Fruit fly (Drosophila melanogaster) whole organism, wandering third instar larva: ENCODE data around the gene CtBP.

Source experiments
- Abd-B ChIP-seq: fragments of >200 bp; optimal IDR thresholded peaks from 2 replicates; lab custom pipeline; 2017; ENCODE audit warnings: missing biosample characterization, missing genetic modification characterization
- CG32264 ChIP-seq: fragments of 200-800 bp; sonication (Bioruptor generic); optimal IDR thresholded peaks from 2 replicates; lab custom pipeline; 2016; ENCODE audit warnings: missing biosample characterization, missing genetic modification characterization
- CG9705 ChIP-seq: fragments of 200-800 bp; sonication (Bioruptor generic); optimal IDR thresholded peaks from 2 replicates; lab custom pipeline; 2018; ENCODE audit warnings: missing biosample characterization, mild to moderate bottlenecking, missing genetic modification characterization
- CrebA ChIP-seq: fragments of 200-800 bp; sonication (Bioruptor generic); optimal IDR thresholded peaks from 2 replicates; lab custom pipeline; 2016; ENCODE audit warnings: missing biosample characterization, mild to moderate bottlenecking, missing genetic modification characterization, borderline replicate concordance
- Dfd ChIP-seq: fragments of >200 bp; optimal IDR thresholded peaks from 2 replicates; lab custom pipeline; 2017; ENCODE audit warnings: missing biosample characterization, missing genetic modification characterization
- Dif ChIP-seq: fragments of 200-275, 200-300 bp; sonication (Bioruptor generic); optimal IDR thresholded peaks from 2 replicates; lab custom pipeline; 2018; ENCODE audit warnings: missing biosample characterization, missing genetic modification characterization; ENCODE audit not compliant: partially characterized antibody
- GATAd ChIP-seq: sonication (Bioruptor generic); optimal IDR thresholded peaks from 2 replicates; lab custom pipeline; 2016; ENCODE audit warnings: missing biosample characterization, missing genetic modification characterization
- HLH106 ChIP-seq: fragments of 200-800 bp; optimal IDR thresholded peaks from 3 replicates; lab custom pipeline; 2019; ENCODE audit warnings: missing biosample characterization, mild to moderate bottlenecking, missing genetic modification characterization, moderate library complexity
- Hnf4 ChIP-seq: fragments of 200-800 bp; sonication (Bioruptor generic); optimal IDR thresholded peaks from 2 replicates; lab custom pipeline; 2016; ENCODE audit warnings: missing biosample characterization, mild to moderate bottlenecking, missing genetic modification characterization
- Hr78 ChIP-seq: fragments of >200 bp; optimal IDR thresholded peaks from 2 replicates; lab custom pipeline; 2017; ENCODE audit warnings: missing biosample characterization, missing genetic modification characterization
- Hr83 ChIP-seq: fragments of 200-300 bp; sonication (Bioruptor generic); optimal IDR thresholded peaks from 2 replicates; lab custom pipeline; 2016; ENCODE audit warnings: missing biosample characterization, mild to moderate bottlenecking, missing genetic modification characterization, moderate library complexity; ENCODE audit not compliant: poor library complexity, severe bottlenecking
- Jra ChIP-seq: sonication (Bioruptor generic); optimal IDR thresholded peaks from 2 replicates; lab custom pipeline; 2016; ENCODE audit warnings: missing biosample characterization, missing genetic modification characterization
- Mio ChIP-seq: sonication (Bioruptor generic); optimal IDR thresholded peaks from 2 replicates; lab custom pipeline; 2016; ENCODE audit warnings: missing biosample characterization, missing genetic modification characterization
- Myc ChIP-seq: fragments of >200 bp; optimal IDR thresholded peaks from 2 replicates; lab custom pipeline; 2017
- N ChIP-seq: fragments of >200 bp; optimal IDR thresholded peaks from 2 replicates; lab custom pipeline; 2018; ENCODE audit warnings: missing biosample characterization, missing external identifiers, missing genetic modification characterization
- OdsH ChIP-seq: fragments of 200-800 bp; sonication (Bioruptor generic); optimal IDR thresholded peaks from 2 replicates; lab custom pipeline; 2016; ENCODE audit warnings: missing biosample characterization, mild to moderate bottlenecking, missing genetic modification characterization
- Rel ChIP-seq, 2 experiments: fragments of 200-800 bp; sonication (Bioruptor generic) in 1 of 2; optimal IDR thresholded peaks; 2 replicates in 1 of 2; 3 replicates in 1 of 2; lab custom pipeline; 2016 to 2019; ENCODE audit warnings: mild to moderate bottlenecking in 2 of 2, missing biosample characterization in 2 of 2, missing genetic modification characterization in 2 of 2, moderate library complexity in 1 of 2
- Sp1 ChIP-seq: fragments of 200-800 bp; sonication (Bioruptor generic); optimal IDR thresholded peaks from 3 replicates; lab custom pipeline; 2019; ENCODE audit warnings: missing biosample characterization, mild to moderate bottlenecking, missing genetic modification characterization, moderate library complexity
- Vsx2 ChIP-seq: fragments of 200-300, 225-300 bp; sonication (Bioruptor generic); optimal IDR thresholded peaks from 2 replicates; lab custom pipeline; 2018; ENCODE audit warnings: missing biosample characterization, missing genetic modification characterization; ENCODE audit not compliant: partially characterized antibody
- br ChIP-seq: fragments of 200-800 bp; sonication (Bioruptor generic); optimal IDR thresholded peaks from 2 replicates; lab custom pipeline; 2016; ENCODE audit warnings: missing biosample characterization, missing genetic modification characterization
- brk ChIP-seq: fragments of 200-800 bp; sonication (Bioruptor generic); optimal IDR thresholded peaks from 2 replicates; lab custom pipeline; 2016; ENCODE audit warnings: missing biosample characterization, mild to moderate bottlenecking, missing genetic modification characterization
- dl ChIP-seq, 2 experiments: fragments of 175-275, 200-275 bp in 1 of 2; fragments of 200-275 bp in 1 of 2; sonication (Bioruptor generic); optimal IDR thresholded peaks; lab custom pipeline; 2018; ENCODE audit warnings: mild to moderate bottlenecking in 2 of 2, missing biosample characterization in 2 of 2, missing genetic modification characterization in 2 of 2, moderate library complexity in 2 of 2; ENCODE audit not compliant: partially characterized antibody in 2 of 2, insufficient read depth in 1 of 2
- dmrt93B ChIP-seq: fragments of 200-800 bp; sonication (Bioruptor generic); optimal IDR thresholded peaks from 2 replicates; lab custom pipeline; 2018; ENCODE audit warnings: missing biosample characterization, mild to moderate bottlenecking, missing genetic modification characterization
- dsf ChIP-seq: sonication (Bioruptor generic); optimal IDR thresholded peaks from 2 replicates; lab custom pipeline; 2016; ENCODE audit warnings: missing biosample characterization, missing genetic modification characterization, borderline replicate concordance
- ey ChIP-seq: fragments of 200-800 bp; sonication (Bioruptor generic); optimal IDR thresholded peaks from 2 replicates; lab custom pipeline; 2016; ENCODE audit warnings: missing biosample characterization, missing genetic modification characterization
- foxo ChIP-seq, 2 experiments: fragments of 200-800 bp; sonication (Bioruptor generic); optimal IDR thresholded peaks; 2 replicates in 1 of 2; 3 replicates in 1 of 2; lab custom pipeline; 2016 to 2017; ENCODE audit warnings: missing biosample characterization in 2 of 2, missing genetic modification characterization in 2 of 2
- fru ChIP-seq: fragments of 200-800 bp; sonication (Bioruptor generic); optimal IDR thresholded peaks from 3 replicates; lab custom pipeline; 2016; ENCODE audit warnings: missing biosample characterization, mild to moderate bottlenecking, missing genetic modification characterization
- h ChIP-seq: fragments of 200-800 bp; sonication (Bioruptor generic); optimal IDR thresholded peaks from 3 replicates; lab custom pipeline; 2016; ENCODE audit warnings: missing biosample characterization, mild to moderate bottlenecking, missing genetic modification characterization
- jim ChIP-seq: fragments of 175-275, 200-325 bp; sonication (Bioruptor generic); optimal IDR thresholded peaks from 2 replicates; lab custom pipeline; 2016; ENCODE audit warnings: missing biosample characterization, mild to moderate bottlenecking, missing genetic modification characterization
- lola ChIP-seq: fragments of >200 bp; optimal IDR thresholded peaks from 2 replicates; lab custom pipeline; 2017; ENCODE audit warnings: missing biosample characterization, missing genetic modification characterization
- pan ChIP-seq: fragments of >200 bp; optimal IDR thresholded peaks from 2 replicates; lab custom pipeline; 2017
- psq ChIP-seq: fragments of 200-800 bp; sonication (Bioruptor generic); optimal IDR thresholded peaks from 3 replicates; lab custom pipeline; 2017; ENCODE audit warnings: missing biosample characterization, mild to moderate bottlenecking, missing genetic modification characterization, moderate library complexity
- rgr ChIP-seq: fragments of 200-800 bp; sonication (Bioruptor generic); optimal IDR thresholded peaks from 3 replicates; lab custom pipeline; 2016; ENCODE audit warnings: missing biosample characterization, mild to moderate bottlenecking, missing genetic modification characterization
- sage ChIP-seq: fragments of 200-800 bp; sonication (Bioruptor generic); optimal IDR thresholded peaks from 2 replicates; lab custom pipeline; 2016; ENCODE audit warnings: missing biosample characterization, mild to moderate bottlenecking, missing genetic modification characterization
- sv ChIP-seq: fragments of 200-800 bp; sonication (Bioruptor generic); optimal IDR thresholded peaks from 3 replicates; lab custom pipeline; 2016; ENCODE audit warnings: missing biosample characterization, missing genetic modification characterization
- tai ChIP-seq: sonication (Bioruptor generic); optimal IDR thresholded peaks from 2 replicates; lab custom pipeline; 2016; ENCODE audit warnings: missing biosample characterization, missing genetic modification characterization
- usp ChIP-seq: fragments of >200 bp; optimal IDR thresholded peaks from 2 replicates; lab custom pipeline; 2017; ENCODE audit warnings: missing biosample characterization, missing genetic modification characterization
- woc ChIP-seq: sonication (Bioruptor generic); optimal IDR thresholded peaks from 2 replicates; lab custom pipeline; 2016; ENCODE audit warnings: missing biosample characterization, mild to moderate bottlenecking, missing genetic modification characterization

CtBP gene

DNA sequence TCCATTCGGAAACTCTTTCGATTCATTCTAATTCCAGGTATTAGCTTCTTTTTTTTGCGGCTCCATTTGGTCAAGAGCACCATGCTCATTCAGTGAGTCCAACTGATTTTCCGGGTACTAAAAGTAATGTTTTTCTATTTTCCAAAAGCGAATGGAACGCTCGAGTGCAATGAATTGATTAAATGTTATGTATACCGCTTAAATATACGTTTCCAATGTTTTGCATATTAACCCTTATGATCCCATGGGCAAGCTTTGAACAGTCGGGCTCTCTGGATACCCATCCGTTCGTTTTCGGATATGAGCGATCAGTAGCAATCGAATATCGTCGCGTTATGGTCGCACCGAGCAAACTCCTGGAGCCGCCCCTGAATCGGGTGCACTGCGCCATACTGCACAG is 36.0 kb downstream of the CtBP start, which contains the start of gene CG31157:
TSS of gene CG31157 (plus strand) at position 301 of the 400 bp plus-strand sequence.
- TF ChIP-seq h (no peak), CG9705 (no peak), Hr83 (GFP tag; lab: Kevin White, UChicago) (no peak), Mio (GFP tag; lab: Kevin White, UChicago) (no peak), Hr78 (no peak), woc (GFP tag; lab: Kevin White, UChicago) (no peak), Myc (lab: Kevin White, UChicago) (no peak), lola (GFP tag; lab: Kevin White, UChicago) (no peak), psq (GFP tag; lab: Kevin White, UChicago) (no peak), tai (GFP tag; lab: Kevin White, UChicago) (no peak), N (no peak), rgr (no peak), Sp1 (GFP tag; lab: Kevin White, UChicago) (no peak), usp (GFP tag; lab: Kevin White, UChicago) (no peak), CrebA (no peak)

DNA sequence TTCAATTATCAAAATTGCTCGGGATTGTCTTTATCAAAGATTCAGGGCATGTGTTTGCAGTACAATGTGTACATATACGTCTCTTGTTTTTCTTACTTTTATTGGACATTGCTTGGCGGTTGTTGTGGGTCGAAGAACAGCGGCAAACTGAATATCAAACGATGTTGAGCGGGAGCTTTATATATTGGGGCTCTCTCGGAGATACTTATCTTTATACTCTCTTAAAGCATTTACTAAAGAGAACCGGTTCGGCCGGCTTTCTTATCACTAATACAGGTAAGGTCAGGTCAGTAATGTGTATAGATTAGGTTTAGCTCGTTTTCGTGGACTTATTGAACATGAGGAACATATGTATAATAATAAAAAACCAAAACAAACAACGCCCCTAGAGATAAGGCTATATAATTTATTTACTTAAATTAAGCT is 39.9 kb downstream of the CtBP start, which contains the start of gene CG7966:
TSS of gene CG7966 (minus strand) at position 156 of the 426 bp plus-strand sequence.
- peak; percentile 55 for TF ChIP-seq sage (GFP tag; lab: Kevin White, UChicago)
- TF ChIP-seq Vsx2 = peak; percentile 83
- TF ChIP-seq psq (GFP tag; lab: Kevin White, UChicago) = no peak
- TF ChIP-seq lola (GFP tag; lab: Kevin White, UChicago) = no peak
- no peak for TF ChIP-seq Rel (GFP tag; optimal IDR thresholded peaks at IDR 0.05; lab: Kevin White, UChicago)
- peak; percentile 86 for TF ChIP-seq Rel (tag; optimal IDR thresholded peaks at IDR 0.05; lab: Kevin White, UChicago)
- TF ChIP-seq woc (GFP tag; lab: Kevin White, UChicago) = no peak
- no peak for TF ChIP-seq rgr
- peak; percentile 53 for TF ChIP-seq jim (GFP tag; lab: Kevin White, UChicago)
- peak; percentile 35 for TF ChIP-seq OdsH
- TF ChIP-seq CrebA = no peak
- no peak for TF ChIP-seq Sp1 (GFP tag; lab: Kevin White, UChicago)
- no peak for TF ChIP-seq GATAd
- TF ChIP-seq Jra (GFP tag; lab: Kevin White, UChicago) = peak; percentile 15
- TF ChIP-seq Dfd (GFP tag; lab: Kevin White, UChicago) = no peak
- peak; percentile 5 for TF ChIP-seq br
- TF ChIP-seq Hnf4 (GFP tag; lab: Kevin White, UChicago) = peak; percentile 73
- TF ChIP-seq pan (lab: Kevin White, UChicago) = no peak
- TF ChIP-seq ey (GFP tag; lab: Kevin White, UChicago) = no peak
- TF ChIP-seq Hr83 (GFP tag; lab: Kevin White, UChicago) = peak; percentile 98
- no peak for TF ChIP-seq h
- no peak for TF ChIP-seq Hr78
- no peak for TF ChIP-seq brk (GFP tag; lab: Kevin White, UChicago)
- peak; percentile 30 to 58 for TF ChIP-seq dl (GFP tag; optimal IDR thresholded peaks at IDR 0.05; lab: Kevin White, UChicago; ENCODE audit: insufficient read depth in 1 of 2, partially characterized antibody in 2 of 2)
- TF ChIP-seq foxo (GFP tag; optimal IDR thresholded peaks at IDR 0.05; lab: Kevin White, UChicago) = peak in 1 of 2 experiments; percentile 92
- no peak for TF ChIP-seq usp (GFP tag; lab: Kevin White, UChicago)
- TF ChIP-seq Myc (lab: Kevin White, UChicago) = no peak
- no peak for TF ChIP-seq dsf
- no peak for TF ChIP-seq CG32264 (GFP tag; lab: Kevin White, UChicago)
- TF ChIP-seq dmrt93B (GFP tag; lab: Kevin White, UChicago) = no peak
- TF ChIP-seq tai (GFP tag; lab: Kevin White, UChicago) = no peak
- peak; percentile 59 for TF ChIP-seq Dif (GFP tag; lab: Kevin White, UChicago)
- no peak for TF ChIP-seq Mio (GFP tag; lab: Kevin White, UChicago)
- TF ChIP-seq fru = no peak
- no peak for TF ChIP-seq CG9705
- TF ChIP-seq sv (GFP tag; lab: Kevin White, UChicago) = no peak
- no peak for TF ChIP-seq N
- no peak for TF ChIP-seq HLH106
- no peak for TF ChIP-seq Abd-B (GFP tag; lab: Kevin White, UChicago)
